Worm (Caenorhabditis elegans) whole organism, midembryonic: ENCODE data around the gene lips-5.

Source experiments
- cog-1 ChIP-seq: sonication (generic microtip); optimal IDR thresholded peaks from 2 replicates; lab custom pipeline; 2016; ENCODE audit warnings: missing genetic modification characterization, missing compliant biosample characterization
- flt-1 ChIP-seq: fragments of 200-800 bp; sonication (Bioruptor generic); IDR thresholded peaks from 2 replicates; pipeline ENCODE4 v1.3.6; 2022; ENCODE audit warnings: missing genetic modification characterization, missing compliant biosample characterization
- klf-2 ChIP-seq: fragments of 200-800 bp; sonication (Bioruptor generic); conservative IDR thresholded peaks from 2 replicates; pipeline ENCODE4 v1.3.6; 2022; ENCODE audit warnings: missing genetic modification reagents, missing genetic modification characterization, missing compliant biosample characterization
- tab-1 ChIP-seq: fragments of 200-800 bp; sonication (Bioruptor generic); IDR thresholded peaks from 2 replicates; pipeline ENCODE4 v1.3.6; 2022; ENCODE audit warnings: missing genetic modification characterization, missing compliant biosample characterization
- ztf-29 ChIP-seq: fragments of 200-800 bp; sonication (Bioruptor generic); IDR thresholded peaks from 2 replicates; pipeline ENCODE4 v1.3.6; 2022; ENCODE audit warnings: missing genetic modification reagents, missing genetic modification characterization, missing compliant biosample characterization

DNA sequence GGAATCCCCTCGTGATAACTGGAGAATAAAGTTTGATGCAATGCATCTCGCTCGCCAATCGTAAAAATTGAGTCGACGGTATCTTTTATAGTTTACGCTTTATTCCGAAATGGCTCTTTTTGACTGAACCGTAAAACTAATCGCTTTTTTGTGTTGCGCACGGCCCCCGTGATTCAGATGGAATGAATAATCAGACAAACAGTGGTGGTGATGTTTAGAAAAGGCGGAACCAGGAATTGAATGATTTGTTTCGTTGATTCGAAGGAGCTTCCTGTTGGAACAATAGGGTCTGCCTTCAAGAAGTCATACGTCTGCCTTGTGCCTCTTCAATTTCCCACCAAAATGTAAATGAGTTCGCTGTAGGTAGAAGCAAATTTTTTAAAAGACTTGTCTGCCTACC, 19.2 kb downstream of the lips-5 start, which contains the start of gene scl-18:
- TF ChIP-seq cog-1 (tag; lab: Kevin White, UChicago) (no peak), flt-1 (GFP tag; lab: Robert Waterston, UW) (no peak), klf-2 (GFP tag; lab: Robert Waterston, UW) (no peak), ztf-29 (GFP tag; lab: Robert Waterston, UW) (no peak), tab-1 (GFP tag; lab: Robert Waterston, UW) (no peak)
